Fruit fly (Drosophila melanogaster): Measurements from ENCODE around the gene Sms.

The Sms gene

DNA sequence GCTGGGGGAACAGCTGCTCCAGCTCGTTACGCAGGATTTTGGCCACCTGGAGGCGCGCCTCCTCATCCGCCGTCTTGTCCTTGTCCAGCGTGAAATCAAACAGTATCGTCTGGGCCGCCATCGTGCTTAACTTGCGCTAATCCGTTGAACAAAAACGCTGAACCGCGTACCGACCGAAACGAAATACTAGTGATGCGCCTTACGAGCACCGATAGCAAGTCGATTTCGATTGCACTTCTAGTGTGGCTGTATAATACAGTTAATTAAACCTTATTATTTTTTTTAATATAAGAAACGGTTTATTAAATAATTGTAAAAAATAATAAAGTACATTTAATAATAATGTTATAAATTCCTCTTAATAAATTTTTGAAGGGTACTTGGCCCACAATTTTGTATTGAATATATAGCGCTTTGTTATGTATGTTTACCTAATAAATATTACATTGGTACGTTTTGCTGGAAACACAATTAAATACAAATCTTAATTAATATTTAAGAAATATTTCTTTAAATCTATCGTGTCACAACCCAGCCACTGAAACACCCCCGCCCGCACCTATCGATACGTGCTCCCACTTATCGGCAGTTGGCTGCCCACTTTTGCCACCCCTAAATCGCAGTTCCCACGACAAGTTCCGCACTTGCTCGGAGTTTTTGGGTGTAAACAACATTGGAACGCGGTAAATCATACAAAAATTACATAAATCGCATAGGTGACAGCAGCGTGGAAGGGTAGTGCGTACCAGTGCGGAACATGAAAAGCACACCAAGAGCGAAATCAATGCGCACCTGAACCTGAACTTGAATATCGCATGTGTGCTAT is at the start of gene Sms, which contains the start of gene INPP5E:
Gene Sms (minus strand): TSS at position 198 of the 826 bp plus-strand sequence.
Gene INPP5E (plus strand): TSS at position 602 of the 826 bp plus-strand sequence.
- TF ChIP-seq CG15710 (tag; optimal IDR thresholded peaks at IDR 0.05) (peak; percentile 37), Pif1B (GFP tag; optimal IDR thresholded peaks at IDR 0.05) (peak; percentile 0), CG10348 (GFP tag; IDR thresholded peaks at IDR 0.05) (no peak), CG34367 (tag; optimal IDR thresholded peaks at IDR 0.05) (no peak), CG14655 (GFP tag; optimal IDR thresholded peaks at IDR 0.05) (peak; percentile 40), CG8159 (tag; optimal IDR thresholded peaks at IDR 0.05) (peak; percentile 60), CG4496 (GFP tag; IDR thresholded peaks at IDR 0.05) (peak; percentile 68), Snoo (tag; optimal IDR thresholded peaks at IDR 0.05) (no peak)

DNA sequence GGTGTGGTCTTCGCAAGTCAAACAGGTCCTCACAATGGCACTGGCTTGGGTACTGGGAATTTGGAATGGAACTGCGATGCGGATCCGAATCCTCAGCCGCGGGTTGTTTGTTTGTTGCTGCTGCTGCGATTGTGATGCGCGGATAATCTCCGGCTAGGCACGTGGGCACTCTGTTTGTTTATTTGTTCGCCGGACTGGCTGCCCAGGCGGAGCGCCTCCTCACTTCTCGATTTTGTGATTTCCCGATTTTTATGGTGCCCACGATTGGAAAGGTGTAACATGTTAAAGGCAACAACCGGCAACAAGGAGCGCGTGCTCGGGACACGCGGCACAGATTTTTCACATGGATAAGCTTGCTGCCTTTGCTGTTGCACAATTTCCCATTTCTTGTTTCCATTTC is 42.7 kb upstream of the Sms start:
- TF ChIP-seq CG13204 (GFP tag; optimal IDR thresholded peaks at IDR 0.05) (no peak), CG8301 (tag; optimal IDR thresholded peaks at IDR 0.05) (no peak), CG15710 (tag; optimal IDR thresholded peaks at IDR 0.05) (no peak), Pif1B (GFP tag; optimal IDR thresholded peaks at IDR 0.05) (no peak), D1 (tag; optimal IDR thresholded peaks at IDR 0.05) (no peak)

- TF ChIP-seq CG10348 (GFP tag; IDR thresholded peaks at IDR 0.05) (no peak), D1 (tag; optimal IDR thresholded peaks at IDR 0.05) (no peak), CG8159 (tag; optimal IDR thresholded peaks at IDR 0.05) (no peak), Pif1A (GFP tag; optimal IDR thresholded peaks at IDR 0.05) (no peak), CG9948 (tag; optimal IDR thresholded peaks at IDR 0.05) (no peak), Pif1B (GFP tag; optimal IDR thresholded peaks at IDR 0.05) (no peak), CG17806 (tag; optimal IDR thresholded peaks at IDR 0.05) (no peak), CG13204 (GFP tag; optimal IDR thresholded peaks at IDR 0.05) (no peak), CG8301 (tag; optimal IDR thresholded peaks at IDR 0.05) (no peak), CG12605 (GFP tag; IDR thresholded peaks at IDR 0.05) (no peak), CG15710 (tag; optimal IDR thresholded peaks at IDR 0.05) (no peak)
Observed at dm6 chr3L:12313280-12313679, 36.2 kb upstream of the Sms start.

- TF ChIP-seq Ets98B (GFP tag; IDR thresholded peaks at IDR 0.05) (no peak), Snoo (tag; optimal IDR thresholded peaks at IDR 0.05) (no peak), CG9948 (tag; optimal IDR thresholded peaks at IDR 0.05) (no peak), fd96Ca (GFP tag; IDR thresholded peaks at IDR 0.05) (no peak), CG8159 (tag; optimal IDR thresholded peaks at IDR 0.05) (no peak), CG8301 (tag; optimal IDR thresholded peaks at IDR 0.05) (no peak), CG13204 (GFP tag; optimal IDR thresholded peaks at IDR 0.05) (no peak), CG15710 (tag; optimal IDR thresholded peaks at IDR 0.05) (no peak), gl (tag; optimal IDR thresholded peaks at IDR 0.05) (no peak), CG32121 (GFP tag; IDR thresholded peaks at IDR 0.05) (no peak)
Observed at dm6 chr3L:12310505-12310904, 33.5 kb upstream of the Sms start, which contains the start of gene CG44355. TSS of gene CG44355 (plus strand) at chr3L:12310805.

dm6 chr3L:12305896-12306295 is 28.8 kb upstream of the Sms start:
- TF ChIP-seq CG32121 (GFP tag; IDR thresholded peaks at IDR 0.05) (no peak), D1 (tag; optimal IDR thresholded peaks at IDR 0.05) (no peak), Pif1A (GFP tag; optimal IDR thresholded peaks at IDR 0.05) (no peak), Pif1B (GFP tag; optimal IDR thresholded peaks at IDR 0.05) (no peak), gl (tag; optimal IDR thresholded peaks at IDR 0.05) (no peak), rn (GFP tag; IDR thresholded peaks at IDR 0.05) (no peak), EcR (GFP tag; optimal IDR thresholded peaks at IDR 0.05) (no peak), Ets98B (GFP tag; IDR thresholded peaks at IDR 0.05) (no peak), CG8301 (tag; optimal IDR thresholded peaks at IDR 0.05) (no peak), CG9948 (tag; optimal IDR thresholded peaks at IDR 0.05) (no peak), CG8159 (tag; optimal IDR thresholded peaks at IDR 0.05) (no peak), Snoo (tag; optimal IDR thresholded peaks at IDR 0.05) (no peak), CG17806 (tag; optimal IDR thresholded peaks at IDR 0.05) (no peak), CG14655 (GFP tag; optimal IDR thresholded peaks at IDR 0.05) (no peak)

dm6 chr3L:12298092-12298491 is 21.0 kb upstream of the Sms start:
- TF ChIP-seq CG8301 (tag; optimal IDR thresholded peaks at IDR 0.05) (no peak), CG8159 (tag; optimal IDR thresholded peaks at IDR 0.05) (no peak), CG10348 (GFP tag; IDR thresholded peaks at IDR 0.05) (no peak), CG17806 (tag; optimal IDR thresholded peaks at IDR 0.05) (no peak), Snoo (tag; optimal IDR thresholded peaks at IDR 0.05) (no peak), CG9948 (tag; optimal IDR thresholded peaks at IDR 0.05) (no peak)

DNA sequence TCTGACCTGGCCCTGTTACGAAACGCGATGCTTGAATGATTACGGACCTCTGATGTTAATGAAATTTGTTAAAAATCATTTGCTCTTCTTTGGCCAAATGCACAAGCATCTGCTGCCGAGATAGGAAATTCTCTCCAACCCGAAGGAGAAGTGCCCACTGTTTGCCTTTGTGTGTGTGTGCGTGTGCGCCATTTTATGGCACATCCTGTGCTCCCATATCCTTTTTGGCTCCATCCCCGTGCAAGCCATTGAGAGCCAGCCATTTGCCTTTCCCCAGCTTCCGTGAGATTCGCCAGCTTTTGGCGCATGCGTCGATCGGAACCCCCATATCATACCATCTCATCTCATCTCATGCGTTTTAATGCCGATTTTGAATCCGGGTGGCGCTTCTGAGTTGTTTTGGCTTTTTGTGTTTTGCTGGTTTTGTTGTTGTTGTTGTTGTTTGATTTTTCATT is 19.0 kb upstream of the Sms start, which contains the start of gene CG4328:
Gene CG4328 (minus strand): TSS at position 51 of the 455 bp plus-strand sequence.
- TF ChIP-seq fd96Ca (GFP tag; IDR thresholded peaks at IDR 0.05) (no peak), Pif1A (GFP tag; optimal IDR thresholded peaks at IDR 0.05) (no peak), CG8301 (tag; optimal IDR thresholded peaks at IDR 0.05) (no peak), CG4496 (GFP tag; IDR thresholded peaks at IDR 0.05) (no peak), CG34367 (tag; optimal IDR thresholded peaks at IDR 0.05) (no peak), CG13204 (GFP tag; optimal IDR thresholded peaks at IDR 0.05) (no peak), CG12605 (GFP tag; IDR thresholded peaks at IDR 0.05) (no peak), D1 (tag; optimal IDR thresholded peaks at IDR 0.05) (no peak), CG10348 (GFP tag; IDR thresholded peaks at IDR 0.05) (no peak), gl (tag; optimal IDR thresholded peaks at IDR 0.05) (no peak), Pif1B (GFP tag; optimal IDR thresholded peaks at IDR 0.05) (no peak), CG8159 (tag; optimal IDR thresholded peaks at IDR 0.05) (no peak), rn (GFP tag; IDR thresholded peaks at IDR 0.05) (no peak), CG32121 (GFP tag; IDR thresholded peaks at IDR 0.05) (no peak), Ets98B (GFP tag; IDR thresholded peaks at IDR 0.05) (no peak), EcR (GFP tag; optimal IDR thresholded peaks at IDR 0.05) (no peak)

Measured in whole organism, pupa.